Worm (Caenorhabditis elegans): ENCODE measurements around the gene C01G6.9.

ce11 chrII:9265705-9266104 lies 29.9 kb downstream of the C01G6.9 start:
- TF ChIP-seq elt-2 (tag; optimal IDR thresholded peaks at IDR 0.05) (no peak), ama-1 (optimal IDR thresholded peaks at IDR 0.05) (no peak), egl-27 (tag; optimal IDR thresholded peaks at IDR 0.05) (no peak), elt-1 (tag; optimal IDR thresholded peaks at IDR 0.05) (no peak), nhr-11 (tag; optimal IDR thresholded peaks at IDR 0.05) (no peak), nhr-23 (tag; optimal IDR thresholded peaks at IDR 0.05) (no peak), fkh-10 (GFP tag; optimal IDR thresholded peaks at IDR 0.05) (no peak), ztf-11 (tag; optimal IDR thresholded peaks at IDR 0.05) (no peak)

All from whole organism, L3 larva.